Fruit fly (Drosophila melanogaster): ENCODE measurements around the gene CG4440.

The CG4440 gene

DNA sequence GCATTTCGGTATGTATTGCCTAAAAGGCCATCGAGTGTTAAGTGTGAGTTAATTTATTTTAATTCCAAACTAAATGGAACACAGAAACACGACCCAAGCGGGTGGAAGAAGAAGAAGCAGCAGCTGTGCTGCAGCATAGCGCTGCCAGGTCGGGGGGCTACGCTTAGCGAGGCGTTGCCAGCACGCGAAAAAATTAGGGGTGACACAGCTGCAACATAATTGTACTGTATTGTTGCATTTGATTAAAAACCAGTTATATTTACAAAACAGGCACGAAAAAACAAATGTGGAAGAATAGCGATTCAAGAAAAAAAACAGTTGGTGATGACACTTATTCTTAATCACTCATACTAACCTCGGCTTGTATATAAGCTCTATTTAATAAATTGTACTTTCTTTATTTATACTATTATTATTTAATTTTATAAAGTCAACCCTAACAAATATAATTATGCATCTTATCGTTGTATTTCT, 20.5 kb downstream of the CG4440 start (continued):
- TF ChIP-seq Meics (GFP tag; optimal IDR thresholded peaks at IDR 0.05) (peak; percentile 79), CG11247 (GFP tag; IDR thresholded peaks at IDR 0.05) (peak; percentile 71), ranshi (GFP tag; IDR thresholded peaks at IDR 0.05) (peak; percentile 80), crol (GFP tag; IDR thresholded peaks at IDR 0.05) (peak; percentile 27; the same call in 1 of the 2 replicates), sisA (GFP tag; IDR thresholded peaks at IDR 0.05) (peak; percentile 81), psq (GFP tag; optimal IDR thresholded peaks at IDR 0.05) (no peak), CG13296 (GFP tag; optimal IDR thresholded peaks at IDR 0.05) (peak; percentile 72), Ets97D (GFP tag; optimal IDR thresholded peaks at IDR 0.05) (peak; percentile 44), Hr3 (GFP tag; optimal IDR thresholded peaks at IDR 0.05) (peak; percentile 73), CG8388 (GFP tag; optimal IDR thresholded peaks at IDR 0.05) (no peak), ato (GFP tag; IDR thresholded peaks at IDR 0.05; ENCODE audit: partially characterized antibody) (peak; percentile 53; the same call in 1 of the 2 replicates), CG33557 (GFP tag; optimal IDR thresholded peaks at IDR 0.05) (peak; percentile 33), Antp (GFP tag; optimal IDR thresholded peaks at IDR 0.05) (peak; percentile 74), Dek (tag; optimal IDR thresholded peaks at IDR 0.05) (peak; percentile 63), CG14860 (GFP tag; IDR thresholded peaks at IDR 0.05; ENCODE audit: partially characterized antibody) (no peak), CG12299 (tag; optimal IDR thresholded peaks at IDR 0.05) (no peak), CG17385 (GFP tag; optimal IDR thresholded peaks at IDR 0.05) (peak; percentile 98), CG32772 (GFP tag; IDR thresholded peaks at IDR 0.05) (peak; percentile 68), ATbp (GFP tag; optimal IDR thresholded peaks at IDR 0.05) (no peak), kay (GFP tag; optimal IDR thresholded peaks at IDR 0.05) (no peak), Scr (GFP tag; IDR thresholded peaks at IDR 0.05; ENCODE audit: partially characterized antibody) (0 out of 2 replicates have a peak, but pooled peaks have one; percentile 57), nom (GFP tag; optimal IDR thresholded peaks at IDR 0.05) (no peak), usp (GFP tag; optimal IDR thresholded peaks at IDR 0.05) (no peak), CG2889 (GFP tag; IDR thresholded peaks at IDR 0.05) (peak; percentile 71; the same call in 2 of the 3 replicates), Ssrp (tag; optimal IDR thresholded peaks at IDR 0.05) (peak; percentile 77), CG18599 (GFP tag; optimal IDR thresholded peaks at IDR 0.05) (peak; percentile 76), CG9437 (GFP tag; optimal IDR thresholded peaks at IDR 0.05) (peak; percentile 48), Dfd (GFP tag; optimal IDR thresholded peaks at IDR 0.05) (no peak), CG7963 (GFP tag; IDR thresholded peaks at IDR 0.05; ENCODE audit: partially characterized antibody) (no peak), ind (GFP tag; optimal IDR thresholded peaks at IDR 0.05) (peak; percentile 75), gcm (GFP tag; optimal IDR thresholded peaks at IDR 0.05) (no peak), TFAM (GFP tag; optimal IDR thresholded peaks at IDR 0.05) (no peak), CG10147 (GFP tag; optimal IDR thresholded peaks at IDR 0.05) (no peak), Six4 (GFP tag; optimal IDR thresholded peaks at IDR 0.05) (no peak), row (GFP tag; IDR thresholded peaks at IDR 0.05) (peak; percentile 88), Neu2 (GFP tag; optimal IDR thresholded peaks at IDR 0.05; ENCODE audit: borderline replicate concordance) (no peak), Atf6 (GFP tag; IDR thresholded peaks at IDR 0.05) (peak; percentile 77), Gsc (GFP tag; IDR thresholded peaks at IDR 0.05) (0 out of 2 replicates have a peak, but pooled peaks have one; percentile 20), mld (GFP tag; IDR thresholded peaks at IDR 0.05; ENCODE audit: partially characterized antibody) (peak; percentile 44; the same call in 1 of the 3 replicates), Opbp (GFP tag; IDR thresholded peaks at IDR 0.05; ENCODE audit: partially characterized antibody) (peak; percentile 76), CG7839 (tag; optimal IDR thresholded peaks at IDR 0.05) (peak; percentile 78), BEAF-32 (GFP tag; optimal IDR thresholded peaks at IDR 0.05) (peak; percentile 75), Hmr (GFP tag; optimal IDR thresholded peaks at IDR 0.05) (peak; percentile 79), abd-A (tag; optimal IDR thresholded peaks at IDR 0.05) (no peak), Bteb2 (GFP tag; optimal IDR thresholded peaks at IDR 0.05) (peak; percentile 27), Dp (GFP tag; optimal IDR thresholded peaks at IDR 0.05) (no peak), org-1 (GFP tag; optimal IDR thresholded peaks at IDR 0.05) (peak; percentile 54), ap (GFP tag; IDR thresholded peaks at IDR 0.05) (peak; percentile 37; the same call in 1 of the 2 replicates), CG5245 (GFP tag; optimal IDR thresholded peaks at IDR 0.05) (peak; percentile 49)
